Worm (Caenorhabditis elegans) whole organism, young adult: ENCODE measurements around the gene F56C3.1.

Source experiments
- ama-1 ChIP-seq, 3 experiments: fragments of 150-350 bp in 1 of 3; sonication (generic microtip) in 2 of 3; optimal IDR thresholded peaks; 2 replicates each; lab custom pipeline; 2014 to 2018; ENCODE audit warnings: missing biosample characterization in 2 of 3, missing genetic modification characterization in 2 of 3, missing genetic modification reagents in 2 of 3
- mes-4 ChIP-seq: sonication (generic microtip); optimal IDR thresholded peaks from 2 replicates; lab custom pipeline; 2016; ENCODE audit warnings: missing genotype, missing genetic modification characterization, missing compliant biosample characterization
- nfya-1 ChIP-seq: sonication (generic microtip); optimal IDR thresholded peaks from 2 replicates; lab custom pipeline; 2017; ENCODE audit warnings: antibody characterized with exemption, missing compliant biosample characterization, missing genetic modification characterization, borderline replicate concordance; ENCODE audit not compliant: insufficient read depth
- pbrm-1 ChIP-seq: fragments of 200-800 bp; sonication (Bioruptor generic); IDR thresholded peaks from 2 replicates; pipeline ENCODE4 v1.3.6; 2022; ENCODE audit warnings: missing genetic modification reagents, missing genetic modification characterization, missing compliant biosample characterization
- pha-4 ChIP-seq: fragments of 150-350 bp; sonication (generic microtip); optimal IDR thresholded peaks from 2 replicates; lab custom pipeline; 2014; ENCODE audit warnings: missing biosample characterization, missing genetic modification reagents, missing genetic modification characterization
- snpc-4 ChIP-seq, 5 experiments: fragments of 150-350 bp in 1 of 5; sonication (generic microtip) in 4 of 5; optimal IDR thresholded peaks; 2 replicates each; lab custom pipeline; 2014 to 2018; ENCODE audit warnings: missing genetic modification characterization in 5 of 5, missing biosample characterization in 3 of 5, antibody characterized with exemption in 2 of 5, mild to moderate bottlenecking in 2 of 5, missing compliant biosample characterization in 2 of 5, missing genotype in 2 of 5, moderate library complexity in 2 of 5, missing genetic modification reagents in 1 of 5
- tbp1 ChIP-seq: fragments of 200-800 bp; sonication (Bioruptor generic); optimal IDR thresholded peaks from 2 replicates; lab custom pipeline; 2018; ENCODE audit warnings: mild to moderate bottlenecking, missing genetic modification characterization, missing compliant biosample characterization

DNA sequence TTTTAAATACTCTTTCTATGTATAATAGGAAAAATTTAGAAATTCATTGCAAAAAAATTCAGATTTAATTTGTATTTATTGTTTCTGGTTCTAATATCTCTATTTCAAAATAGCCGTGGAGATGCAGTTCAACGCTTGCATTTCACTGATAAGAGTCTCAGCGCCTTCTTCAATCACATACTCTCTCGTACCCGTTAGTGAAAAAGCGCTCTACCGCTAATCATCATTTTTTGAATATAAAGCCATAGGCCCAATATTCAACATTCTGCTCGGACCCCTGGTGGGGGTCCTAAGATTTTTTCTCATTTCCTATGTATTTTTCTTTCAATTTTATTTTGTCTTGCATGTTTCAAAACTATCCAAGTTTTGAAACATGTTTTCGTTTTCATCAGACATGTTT, 33.4 kb downstream of the F56C3.1 start:
- TF ChIP-seq tbp1 (GFP tag; lab: Kevin White, UChicago) (no peak), pbrm-1 (GFP tag; lab: Robert Waterston, UW) (no peak), ama-1 (optimal IDR thresholded peaks at IDR 0.05; lab: Kevin White, UChicago) (no peak), ama-1 (GFP tag; optimal IDR thresholded peaks at IDR 0.05; lab: Kevin White, UChicago) (no peak), mes-4 (no peak), nfya-1 (tag; lab: Kevin White, UChicago) (no peak), snpc-4 (GFP tag; optimal IDR thresholded peaks at IDR 0.05; lab: Kevin White, UChicago) (no peak), snpc-4 (tag; optimal IDR thresholded peaks at IDR 0.05; lab: Kevin White, UChicago) (no peak), pha-4 (tag; lab: Kevin White, UChicago) (no peak)
